Worm (Caenorhabditis elegans) whole organism, L4 larva: ENCODE measurements around the gene suex-1.

Experiments
- ama-1 ChIP-seq: fragments of 150-350 bp; optimal IDR thresholded peaks from 2 replicates; lab custom pipeline; 2014; ENCODE audit warnings: inconsistent platforms, mixed read lengths
- dpl-1 ChIP-seq: fragments of 150-350 bp; optimal IDR thresholded peaks from 2 replicates; lab custom pipeline; 2014; ENCODE audit warnings: missing biosample characterization, missing genetic modification reagents, missing genetic modification characterization
- fkh-10 ChIP-seq: fragments of 150-350 bp; optimal IDR thresholded peaks from 2 replicates; lab custom pipeline; 2014; ENCODE audit warnings: missing biosample characterization, missing genetic modification reagents, missing genetic modification characterization
- lsy-2 ChIP-seq, 2 experiments: fragments of 150-350 bp in 1 of 2; sonication (generic microtip) in 1 of 2; optimal IDR thresholded peaks; 2 replicates each; lab custom pipeline; 2014 to 2017; ENCODE audit warnings: missing biosample characterization in 2 of 2, missing genetic modification characterization in 2 of 2
- nhr-11 ChIP-seq: fragments of 150-350 bp; optimal IDR thresholded peaks from 2 replicates; lab custom pipeline; 2014; ENCODE audit warnings: missing biosample characterization, missing genetic modification characterization
- nhr-237 ChIP-seq: sonication (generic microtip); optimal IDR thresholded peaks from 2 replicates; lab custom pipeline; 2017; ENCODE audit warnings: missing biosample characterization, missing genetic modification characterization
- nhr-28 ChIP-seq: fragments of 150-350 bp; optimal IDR thresholded peaks from 2 replicates; lab custom pipeline; 2014; ENCODE audit warnings: missing biosample characterization, missing genetic modification characterization
- snpc-4 ChIP-seq: fragments of 150-350 bp; optimal IDR thresholded peaks from 2 replicates; lab custom pipeline; 2014; ENCODE audit warnings: missing biosample characterization, missing genetic modification characterization
- unc-62 ChIP-seq, 3 experiments: fragments of 150-350 bp in 1 of 3; sonication (generic microtip); optimal IDR thresholded peaks in 2 of 3; peaks in 1 of 3; 1 replicate in 1 of 3; 2 replicates in 2 of 3; lab custom pipeline; 2014 to 2017; ENCODE audit warnings: missing biosample characterization in 3 of 3, missing genetic modification characterization in 3 of 3, missing genetic modification reagents in 3 of 3, missing genotype in 1 of 3
- ztf-11 ChIP-seq: fragments of 150-350 bp; optimal IDR thresholded peaks from 2 replicates; lab custom pipeline; 2014; ENCODE audit warnings: missing biosample characterization, missing genetic modification characterization

ce11 chrII:5514846-5515245 is 16.8 kb upstream of the suex-1 start, which contains the start of gene sahd-1:
- no peak for TF ChIP-seq unc-62 (GFP tag; optimal IDR thresholded peaks at IDR 0.05 in 1 of 2; lab: Kevin White, UChicago)
- no peak for TF ChIP-seq unc-62 (tag; optimal IDR thresholded peaks at IDR 0.05; lab: Kevin White, UChicago)
- no peak for TF ChIP-seq ama-1 (lab: Kevin White, UChicago)
- no peak for TF ChIP-seq snpc-4 (tag; lab: Kevin White, UChicago)
- no peak for TF ChIP-seq lsy-2 (tag; optimal IDR thresholded peaks at IDR 0.05; lab: Kevin White, UChicago)
- TF ChIP-seq ztf-11 (tag; lab: Kevin White, UChicago), result no peak
- TF ChIP-seq fkh-10 (GFP tag; lab: Kevin White, UChicago), result no peak
- no peak for TF ChIP-seq nhr-11
- no peak for TF ChIP-seq nhr-28 (tag; lab: Kevin White, UChicago)
- TF ChIP-seq dpl-1 (GFP tag; lab: Kevin White, UChicago), result no peak
- TF ChIP-seq nhr-237 (tag; lab: Kevin White, UChicago), result no peak
